Fruit fly (Drosophila melanogaster) whole organism, embryonic: ENCODE data around the gene CG13377.

Source experiments
- Bgb ChIP-seq: fragments of 200-800 bp; sonication (Bioruptor generic); IDR thresholded peaks from 2 replicates; pipeline ENCODE4 v1.3.6; 2022; ENCODE audit warnings: missing biosample characterization, missing genetic modification characterization; ENCODE audit not compliant: partially characterized antibody
- CG10654 ChIP-seq: fragments of 200-800 bp; sonication (Bioruptor generic); optimal IDR thresholded peaks from 2 replicates; lab custom pipeline; 2016; ENCODE audit warnings: missing biosample characterization, missing genetic modification characterization
- CG11456 ChIP-seq: fragments of 200-800 bp; sonication (Bioruptor generic); IDR thresholded peaks from 3 replicates; pipeline ENCODE4 v1.3.6; 2022; ENCODE audit warnings: missing biosample characterization, missing genetic modification characterization
- CG11504 ChIP-seq: fragments of 200-800 bp; sonication (Bioruptor generic); optimal IDR thresholded peaks from 3 replicates; lab custom pipeline; 2019; ENCODE audit warnings: missing biosample characterization, mild to moderate bottlenecking, missing genetic modification characterization, moderate library complexity
- CG12104 ChIP-seq: fragments of 200-800 bp; sonication (Bioruptor generic); optimal IDR thresholded peaks from 3 replicates; lab custom pipeline; 2016; ENCODE audit warnings: missing biosample characterization, missing genetic modification characterization
- CG12299 ChIP-seq: fragments of 200-800 bp; sonication (Bioruptor generic); optimal IDR thresholded peaks from 2 replicates; lab custom pipeline; 2018; ENCODE audit warnings: missing biosample characterization, mild to moderate bottlenecking, missing genetic modification characterization
- CG12659 ChIP-seq: fragments of 200-800 bp; sonication (Bioruptor generic); optimal IDR thresholded peaks from 3 replicates; lab custom pipeline; 2017; ENCODE audit warnings: mild to moderate bottlenecking, missing biosample characterization, missing genetic modification reagents, missing genetic modification characterization
- CG14441 ChIP-seq: fragments of 200-800 bp; sonication (Bioruptor generic); IDR thresholded peaks from 2 replicates; pipeline ENCODE4 v1.3.6; 2022; ENCODE audit warnings: missing biosample characterization, missing genetic modification characterization
- CG1602 ChIP-seq: fragments of 200-800 bp; sonication (Bioruptor generic); optimal IDR thresholded peaks from 3 replicates; lab custom pipeline; 2016; ENCODE audit warnings: missing biosample characterization, missing genetic modification characterization
- CG17186 ChIP-seq: fragments of 200-800 bp; sonication (Bioruptor generic); optimal IDR thresholded peaks from 3 replicates; lab custom pipeline; 2017; ENCODE audit warnings: missing biosample characterization, missing genetic modification reagents, missing genetic modification characterization
- CG18262 ChIP-seq: fragments of 200-800 bp; optimal IDR thresholded peaks from 3 replicates; lab custom pipeline; 2019; ENCODE audit warnings: missing biosample characterization, mild to moderate bottlenecking, missing genetic modification characterization, moderate library complexity
- CG2712 ChIP-seq: fragments of 200-800 bp; optimal IDR thresholded peaks from 3 replicates; lab custom pipeline; 2019; ENCODE audit warnings: missing biosample characterization, mild to moderate bottlenecking, missing genetic modification characterization, moderate library complexity
- CG31224 ChIP-seq: fragments of 200-800 bp; sonication (Bioruptor generic); IDR thresholded peaks from 2 replicates; pipeline ENCODE4 v1.3.6; 2022; ENCODE audit warnings: missing biosample characterization, missing genetic modification characterization
- CG32532 ChIP-seq: fragments of 200-800 bp; sonication (Bioruptor generic); IDR thresholded peaks from 2 replicates; pipeline ENCODE4 v1.3.6; 2022; ENCODE audit warnings: missing biosample characterization, missing genetic modification characterization
- CG32772 ChIP-seq: fragments of 200-800 bp; sonication (Bioruptor generic); IDR thresholded peaks from 2 replicates; pipeline ENCODE4 v1.3.6; 2022; ENCODE audit warnings: missing biosample characterization, missing genetic modification characterization
- CG3281 ChIP-seq: fragments of 200-800 bp; sonication (Bioruptor generic); optimal IDR thresholded peaks from 3 replicates; lab custom pipeline; 2017; ENCODE audit warnings: missing biosample characterization, mild to moderate bottlenecking, missing genetic modification characterization
- CG33213 ChIP-seq: fragments of 200-800 bp; sonication (Bioruptor generic); optimal IDR thresholded peaks from 3 replicates; lab custom pipeline; 2016; ENCODE audit warnings: missing biosample characterization, missing genetic modification characterization
- CG4424 ChIP-seq: fragments of 200-800 bp; sonication (Bioruptor generic); optimal IDR thresholded peaks from 3 replicates; lab custom pipeline; 2016; ENCODE audit warnings: missing biosample characterization, missing genetic modification characterization
- CG4707 ChIP-seq: fragments of 200-800 bp; sonication (Bioruptor generic); optimal IDR thresholded peaks from 2 replicates; lab custom pipeline; 2018; ENCODE audit warnings: missing biosample characterization, mild to moderate bottlenecking, missing genetic modification characterization, moderate library complexity
- CG7556 ChIP-seq: fragments of 200-800 bp; sonication (Bioruptor generic); optimal IDR thresholded peaks from 2 replicates; lab custom pipeline; 2017; ENCODE audit warnings: missing biosample characterization, mild to moderate bottlenecking, missing genetic modification characterization
- CrebB ChIP-seq: fragments of 200-800 bp; sonication (Bioruptor generic); optimal IDR thresholded peaks from 3 replicates; lab custom pipeline; 2018; ENCODE audit warnings: missing biosample characterization, mild to moderate bottlenecking, missing genetic modification characterization
- Deaf1 ChIP-seq: fragments of 200-800 bp; optimal IDR thresholded peaks from 3 replicates; lab custom pipeline; 2019; ENCODE audit warnings: missing biosample characterization, mild to moderate bottlenecking, missing genetic modification characterization, moderate library complexity
- Fer1 ChIP-seq: fragments of 200-800 bp; sonication (Bioruptor generic); optimal IDR thresholded peaks from 2 replicates; lab custom pipeline; 2017; ENCODE audit warnings: missing biosample characterization, mild to moderate bottlenecking, missing genetic modification characterization
- Hand ChIP-seq: fragments of 200-800 bp; sonication (Bioruptor generic); optimal IDR thresholded peaks from 2 replicates; lab custom pipeline; 2017; ENCODE audit warnings: mild to moderate bottlenecking, missing biosample characterization, missing genetic modification reagents, missing genetic modification characterization
- Hsf ChIP-seq: fragments of 200-800 bp; sonication (Bioruptor generic); optimal IDR thresholded peaks from 3 replicates; lab custom pipeline; 2016; ENCODE audit warnings: missing biosample characterization, missing genetic modification characterization
- Kr ChIP-seq: fragments of 200-800 bp; sonication (Bioruptor generic); optimal IDR thresholded peaks from 2 replicates; lab custom pipeline; 2017; ENCODE audit warnings: missing biosample characterization, mild to moderate bottlenecking, missing genetic modification characterization
- Lim3 ChIP-seq: fragments of 200-800 bp; sonication (Bioruptor generic); IDR thresholded peaks from 2 replicates; pipeline ENCODE4 v1.3.6; 2022; ENCODE audit warnings: missing biosample characterization, missing genetic modification characterization
- Nf-YC ChIP-seq: fragments of 200-800 bp; optimal IDR thresholded peaks from 3 replicates; lab custom pipeline; 2019; ENCODE audit warnings: missing biosample characterization, mild to moderate bottlenecking, missing genetic modification characterization, moderate library complexity
- Sox102F ChIP-seq: fragments of 200-800 bp; sonication (Bioruptor generic); optimal IDR thresholded peaks from 2 replicates; lab custom pipeline; 2018; ENCODE audit warnings: missing biosample characterization, mild to moderate bottlenecking, missing genetic modification characterization, moderate library complexity
- Xrp1 ChIP-seq: fragments of 200-800 bp; sonication (Bioruptor generic); IDR thresholded peaks from 2 replicates; pipeline ENCODE4 v1.3.6; 2022; ENCODE audit warnings: missing biosample characterization, missing genetic modification characterization
- cas ChIP-seq: fragments of 200-800 bp; sonication (Bioruptor generic); IDR thresholded peaks from 2 replicates; pipeline ENCODE4 v1.3.6; 2022; ENCODE audit warnings: missing biosample characterization, missing genetic modification characterization
- cwo ChIP-seq: fragments of 200-800 bp; sonication (Bioruptor generic); optimal IDR thresholded peaks from 3 replicates; lab custom pipeline; 2017; ENCODE audit warnings: missing biosample characterization, missing genetic modification characterization, mild to moderate bottlenecking, moderate library complexity, missing genetic modification reagents
- dmrt99B ChIP-seq: fragments of 200-800 bp; sonication (Bioruptor generic); optimal IDR thresholded peaks from 2 replicates; lab custom pipeline; 2018; ENCODE audit warnings: missing biosample characterization, mild to moderate bottlenecking, missing genetic modification characterization, moderate library complexity
- ems ChIP-seq: fragments of 200-800 bp; sonication (Bioruptor generic); optimal IDR thresholded peaks from 3 replicates; lab custom pipeline; 2016; ENCODE audit warnings: missing biosample characterization, missing genetic modification characterization
- ewg ChIP-seq: fragments of 200-800 bp; sonication (Bioruptor generic); optimal IDR thresholded peaks from 3 replicates; lab custom pipeline; 2017; ENCODE audit warnings: mild to moderate bottlenecking, missing biosample characterization, missing genetic modification reagents, missing genetic modification characterization
- gsb-n ChIP-seq: fragments of 200-800 bp; sonication (Bioruptor generic); optimal IDR thresholded peaks from 3 replicates; lab custom pipeline; 2018; ENCODE audit warnings: missing biosample characterization, mild to moderate bottlenecking, missing genetic modification characterization
- ham ChIP-seq: fragments of 200-800 bp; sonication (Bioruptor generic); IDR thresholded peaks from 2 replicates; pipeline ENCODE4 v1.3.6; 2022; ENCODE audit warnings: missing biosample characterization, missing genetic modification characterization
- ind ChIP-seq: fragments of 200-800 bp; sonication (Bioruptor generic); optimal IDR thresholded peaks from 3 replicates; lab custom pipeline; 2016; ENCODE audit warnings: missing biosample characterization, missing genetic modification characterization
- insv ChIP-seq, 2 experiments: fragments of 200-800 bp; sonication (Bioruptor generic); optimal IDR thresholded peaks; 3 replicates each; lab custom pipeline; 2016 to 2018; ENCODE audit warnings: missing biosample characterization in 2 of 2, missing genetic modification characterization in 2 of 2
- kni ChIP-seq: fragments of 200-800 bp; sonication (Bioruptor generic); optimal IDR thresholded peaks from 3 replicates; lab custom pipeline; 2017; ENCODE audit warnings: mild to moderate bottlenecking, missing biosample characterization, missing genetic modification reagents, missing genetic modification characterization
- pnt ChIP-seq: fragments of 200-800 bp; sonication (Bioruptor generic); optimal IDR thresholded peaks from 3 replicates; lab custom pipeline; 2016; ENCODE audit warnings: missing biosample characterization, missing genetic modification characterization
- sens ChIP-seq: fragments of 200-800 bp; sonication (Bioruptor generic); peaks from one replicate; lab custom pipeline; 2016; ENCODE audit warnings: missing biosample characterization, missing genetic modification characterization
- seq ChIP-seq: fragments of 200-800 bp; sonication (Bioruptor generic); IDR thresholded peaks from 2 replicates; pipeline ENCODE4 v1.3.6; 2022; ENCODE audit warnings: missing biosample characterization, missing genetic modification characterization
- slou ChIP-seq: fragments of 200-800 bp; sonication (Bioruptor generic); optimal IDR thresholded peaks from 3 replicates; lab custom pipeline; 2016; ENCODE audit warnings: missing biosample characterization, missing genetic modification characterization
- ssp ChIP-seq: fragments of 200-800 bp; sonication (Bioruptor generic); IDR thresholded peaks from 2 replicates; pipeline ENCODE4 v1.3.6; 2022; ENCODE audit warnings: missing biosample characterization, missing genetic modification characterization
- trem ChIP-seq: fragments of 200-800 bp; optimal IDR thresholded peaks from 3 replicates; lab custom pipeline; 2019; ENCODE audit warnings: missing biosample characterization, mild to moderate bottlenecking, missing genetic modification characterization, moderate library complexity
- tup ChIP-seq: fragments of 200-800 bp; sonication (Bioruptor generic); optimal IDR thresholded peaks from 2 replicates; lab custom pipeline; 2016; ENCODE audit warnings: missing biosample characterization, mild to moderate bottlenecking, missing genetic modification characterization, moderate library complexity
- wor ChIP-seq: fragments of 200-800 bp; sonication (Bioruptor generic); IDR thresholded peaks from 2 replicates; pipeline ENCODE4 v1.3.6; 2022; ENCODE audit warnings: missing biosample characterization, missing genetic modification characterization
- yki ChIP-seq: fragments of >200 bp; optimal IDR thresholded peaks from 3 replicates; lab custom pipeline; 2018
- zfh1 ChIP-seq: fragments of 200-800 bp; sonication (Bioruptor generic); IDR thresholded peaks from 3 replicates; pipeline ENCODE4 v1.3.6; 2022; ENCODE audit warnings: missing biosample characterization, missing genetic modification characterization
- zfh2 ChIP-seq: fragments of 200-800 bp; sonication (Bioruptor generic); optimal IDR thresholded peaks from 2 replicates; lab custom pipeline; 2016; ENCODE audit warnings: missing biosample characterization, missing genetic modification characterization

CG13377 gene

DNA sequence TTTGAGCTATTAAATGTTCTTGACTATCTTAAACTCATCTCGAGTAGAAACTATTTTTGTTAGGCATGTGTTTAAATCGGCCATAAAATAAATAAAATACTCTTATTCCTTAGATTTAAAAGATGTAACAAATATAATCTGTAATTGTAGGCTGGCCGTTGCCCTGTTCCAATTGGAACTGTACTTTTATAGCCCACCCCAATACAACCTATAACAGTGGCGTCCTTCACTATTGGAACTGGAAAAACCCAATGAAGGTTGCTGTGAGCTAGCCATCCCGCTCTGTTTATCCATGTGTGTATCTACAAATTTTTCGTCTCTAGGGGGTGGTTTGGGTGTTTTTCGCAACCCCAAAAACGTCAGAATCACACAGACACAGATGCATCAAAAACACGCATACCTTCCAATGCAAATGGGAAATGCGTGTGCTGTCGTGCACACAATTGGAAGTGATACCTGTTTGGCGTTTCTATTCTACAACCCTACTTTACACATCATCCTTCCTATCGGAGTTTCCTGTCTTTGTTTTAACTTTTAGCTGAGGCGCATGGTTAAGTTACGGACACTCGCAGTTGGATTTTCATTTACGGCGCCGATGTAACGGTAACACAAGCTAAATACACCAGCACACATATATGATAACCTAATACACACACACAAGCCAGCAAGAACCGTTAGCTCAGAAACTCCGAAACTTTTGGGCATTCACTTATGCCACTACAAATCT is 14.7 kb upstream of the CG13377 start (continued):
- no peak for TF ChIP-seq trem (tag; lab: Kevin White, UChicago)
- no peak for TF ChIP-seq CG1602
- no peak for TF ChIP-seq gsb-n (tag; lab: Kevin White, UChicago)
- no peak for TF ChIP-seq slou
- TF ChIP-seq CG11456 = no peak
- TF ChIP-seq seq = peak; percentile 62; the same call in 1 of the 2 replicates
- peak; percentile 11 for TF ChIP-seq CG11504
- no peak for TF ChIP-seq cwo
- TF ChIP-seq Hsf = no peak
- no peak for TF ChIP-seq Sox102F (GFP tag; lab: Kevin White, UChicago)
- TF ChIP-seq dmrt99B (tag; lab: Kevin White, UChicago) = peak; percentile 33
- TF ChIP-seq CrebB = no peak
- no peak for TF ChIP-seq CG3281
- no peak for TF ChIP-seq Lim3 (GFP tag; lab: Robert Waterston, UW)
- peak; percentile 78 for TF ChIP-seq sens (GFP tag; lab: Kevin White, UChicago)
- no peak for TF ChIP-seq CG18262 (tag; lab: Kevin White, UChicago)
- no peak for TF ChIP-seq CG10654 (GFP tag; lab: Kevin White, UChicago)
- peak; percentile 27 for TF ChIP-seq kni (GFP tag; lab: Kevin White, UChicago)
- peak; percentile 53 to 93 for TF ChIP-seq insv (GFP tag; optimal IDR thresholded peaks at IDR 0.05; lab: Kevin White, UChicago)
- TF ChIP-seq CG12299 (tag; lab: Kevin White, UChicago) = no peak
- no peak for TF ChIP-seq CG32532
- TF ChIP-seq Kr (GFP tag; lab: Kevin White, UChicago) = peak; percentile 35
- TF ChIP-seq CG2712 = no peak
- TF ChIP-seq CG31224 (GFP tag; lab: Robert Waterston, UW) = no peak
- TF ChIP-seq CG7556 (GFP tag; lab: Kevin White, UChicago) = peak; percentile 12
- 0 out of 2 replicates have a peak, but pooled peaks have one; percentile 17 for TF ChIP-seq Xrp1 (GFP tag; lab: Robert Waterston, UW)
- TF ChIP-seq wor (GFP tag; lab: Robert Waterston, UW) = no peak
- TF ChIP-seq ham (GFP tag; lab: Robert Waterston, UW) = no peak
- peak; percentile 47 for TF ChIP-seq Nf-YC (tag; lab: Kevin White, UChicago)
- TF ChIP-seq Deaf1 (tag; lab: Kevin White, UChicago) = no peak
- TF ChIP-seq tup (GFP tag; lab: Kevin White, UChicago) = no peak
- no peak for TF ChIP-seq pnt (GFP tag; lab: Kevin White, UChicago)
- TF ChIP-seq zfh2 (GFP tag; lab: Kevin White, UChicago) = no peak
- no peak for TF ChIP-seq Hand
- peak; percentile 2 for TF ChIP-seq ind (GFP tag; lab: Kevin White, UChicago)
- no peak for TF ChIP-seq CG12104 (GFP tag; lab: Kevin White, UChicago)
- no peak for TF ChIP-seq CG4707 (GFP tag; lab: Kevin White, UChicago)
- no peak for TF ChIP-seq ssp (GFP tag; lab: Robert Waterston, UW)
- no peak for TF ChIP-seq CG4424 (GFP tag; lab: Kevin White, UChicago)
- peak; percentile 27 for TF ChIP-seq ewg
- TF ChIP-seq CG32772 (GFP tag; lab: Robert Waterston, UW) = no peak
- no peak for TF ChIP-seq ems
- TF ChIP-seq cas (GFP tag; lab: Robert Waterston, UW) = no peak
- TF ChIP-seq Fer1 (GFP tag; lab: Kevin White, UChicago) = no peak
- no peak for TF ChIP-seq CG33213 (GFP tag; lab: Kevin White, UChicago)
- TF ChIP-seq CG14441 (GFP tag; lab: Robert Waterston, UW) = no peak
- TF ChIP-seq CG17186 (GFP tag; lab: Kevin White, UChicago) = no peak
- TF ChIP-seq Bgb (GFP tag; lab: Robert Waterston, UW) = no peak
- TF ChIP-seq yki (lab: Kevin White, UChicago) = no peak
- TF ChIP-seq zfh1 (GFP tag; lab: Robert Waterston, UW) = no peak; the same call in 2 of the 3 replicates
- peak; percentile 23 for TF ChIP-seq CG12659 (GFP tag; lab: Kevin White, UChicago)
